Comparison of ENCODE assay signal across 1 fruit fly cellular context in genomic region chr3L:14212300-14212893, dm6.
TF ChIP-seq lines count a peak whose summit lies in the region.

No protein-coding gene starts in this region.

TF ChIP-seq in whole organism, embryonic, 481 proteins besides CTCF, POLR2A, EP300 and RAD21 (continued from another document):
- TF ChIP-seq hkb (optimal IDR thresholded peaks at IDR 0.05; lab: Kevin White, UChicago) (peak; percentile 37), hkb (GFP tag; IDR thresholded peaks at IDR 0.05; lab: Robert Waterston, UW) (no peak), row (GFP tag; IDR thresholded peaks at IDR 0.05; lab: Robert Waterston, UW) (no peak), CG17361 (GFP tag; IDR thresholded peaks at IDR 0.05; lab: Robert Waterston, UW) (peak; percentile 47; the same call in 1 of the 3 replicates), jumu (GFP tag; optimal IDR thresholded peaks at IDR 0.05; lab: Kevin White, UChicago) (no peak), CG1024 (GFP tag; IDR thresholded peaks at IDR 0.05; lab: Robert Waterston, UW) (no peak), CG13624 (GFP tag; optimal IDR thresholded peaks at IDR 0.05; lab: Kevin White, UChicago) (no peak), zfh2 (GFP tag; optimal IDR thresholded peaks at IDR 0.05; lab: Kevin White, UChicago) (no peak), CG4617 (GFP tag; optimal IDR thresholded peaks at IDR 0.05; lab: Kevin White, UChicago; ENCODE audit: borderline replicate concordance) (no peak), CG10565 (GFP tag; optimal IDR thresholded peaks at IDR 0.05; lab: Kevin White, UChicago) (no peak), stwl (tag; optimal IDR thresholded peaks at IDR 0.05; lab: Kevin White, UChicago) (peak; percentile 73), oc (tag; optimal IDR thresholded peaks at IDR 0.05; lab: Kevin White, UChicago) (no peak), dan (GFP tag; IDR thresholded peaks at IDR 0.05; lab: Robert Waterston, UW) (no peak), bbx (GFP tag; IDR thresholded peaks at IDR 0.05; lab: Robert Waterston, UW; ENCODE audit: partially characterized antibody) (peak; percentile 63; the same call in 1 of the 2 replicates), CG3995 (GFP tag; optimal IDR thresholded peaks at IDR 0.05; lab: Kevin White, UChicago) (no peak), gfzf (GFP tag; optimal IDR thresholded peaks at IDR 0.05; lab: Kevin White, UChicago) (no peak), Bteb2 (GFP tag; optimal IDR thresholded peaks at IDR 0.05; lab: Kevin White, UChicago) (no peak), CG6654 (GFP tag; optimal IDR thresholded peaks at IDR 0.05; lab: Kevin White, UChicago) (peak; percentile 97), ranshi (GFP tag; IDR thresholded peaks at IDR 0.05; lab: Robert Waterston, UW) (no peak), vnd (GFP tag; IDR thresholded peaks at IDR 0.05; lab: Robert Waterston, UW; ENCODE audit: partially characterized antibody) (0 out of 3 replicates have a peak, but pooled peaks have one; percentile 17), Opbp (GFP tag; IDR thresholded peaks at IDR 0.05; lab: Robert Waterston, UW; ENCODE audit: partially characterized antibody) (no peak; the same call in 2 of the 3 replicates), yki (optimal IDR thresholded peaks at IDR 0.05; lab: Kevin White, UChicago) (peak; percentile 6), Scr (GFP tag; IDR thresholded peaks at IDR 0.05; lab: Robert Waterston, UW; ENCODE audit: partially characterized antibody) (peak; percentile 31), Bgb (GFP tag; IDR thresholded peaks at IDR 0.05; lab: Robert Waterston, UW; ENCODE audit: partially characterized antibody) (peak; percentile 73), amos (GFP tag; IDR thresholded peaks at IDR 0.05; lab: Robert Waterston, UW; ENCODE audit: partially characterized antibody) (peak; percentile 42), pzg (GFP tag; optimal IDR thresholded peaks at IDR 0.05; lab: Kevin White, UChicago) (peak; percentile 6), ssp (GFP tag; IDR thresholded peaks at IDR 0.05; lab: Robert Waterston, UW) (no peak), HmgZ (tag; optimal IDR thresholded peaks at IDR 0.05; lab: Kevin White, UChicago) (peak; percentile 12), ac (GFP tag; optimal IDR thresholded peaks at IDR 0.05; lab: Kevin White, UChicago) (no peak), CG2712 (tag; optimal IDR thresholded peaks at IDR 0.05; lab: Kevin White, UChicago) (peak; percentile 28), Dek (tag; optimal IDR thresholded peaks at IDR 0.05; lab: Kevin White, UChicago) (no peak)
